Fruit fly (Drosophila melanogaster) whole organism, embryonic: ENCODE measurements around the gene Usp16-45.

Experiments
- Abd-B ChIP-seq: fragments of 200-800 bp; sonication (Bioruptor generic); optimal IDR thresholded peaks from 2 replicates; lab custom pipeline; 2018; ENCODE audit warnings: missing biosample characterization, mild to moderate bottlenecking, missing genetic modification characterization, moderate library complexity
- Ada2b ChIP-seq: fragments of 200-800 bp; sonication (Bioruptor generic); IDR thresholded peaks from 2 replicates; pipeline ENCODE4 v1.3.6; 2022; ENCODE audit warnings: missing biosample characterization, missing genetic modification characterization
- BEAF-32 ChIP-seq: fragments of 200-800 bp; sonication (Bioruptor generic); optimal IDR thresholded peaks from 3 replicates; lab custom pipeline; 2017; ENCODE audit warnings: missing biosample characterization, missing genetic modification characterization, mild to moderate bottlenecking, moderate library complexity, missing genetic modification reagents
- CG10321 ChIP-seq: fragments of 200-800 bp; sonication (Bioruptor generic); IDR thresholded peaks from 2 replicates; pipeline ENCODE4 v1.3.6; 2022; ENCODE audit warnings: missing biosample characterization, missing genetic modification characterization
- CG10431 ChIP-seq: fragments of 200-800 bp; sonication (Bioruptor generic); optimal IDR thresholded peaks from 3 replicates; lab custom pipeline; 2018; ENCODE audit warnings: missing biosample characterization, mild to moderate bottlenecking, missing genetic modification characterization
- CG11247 ChIP-seq: fragments of 200-800 bp; sonication (Bioruptor generic); IDR thresholded peaks from 2 replicates; pipeline ENCODE4 v1.3.6; 2022; ENCODE audit warnings: missing biosample characterization, missing genetic modification characterization
- CG13624 ChIP-seq: fragments of 200-800 bp; sonication (Bioruptor generic); optimal IDR thresholded peaks from 2 replicates; lab custom pipeline; 2016; ENCODE audit warnings: missing biosample characterization, missing genetic modification characterization
- CG15696 ChIP-seq: fragments of 200-800 bp; sonication (Bioruptor generic); optimal IDR thresholded peaks from 2 replicates; lab custom pipeline; 2019; ENCODE audit warnings: missing biosample characterization, mild to moderate bottlenecking, missing genetic modification characterization, moderate library complexity
- CG16815 ChIP-seq: fragments of 200-800 bp; sonication (Bioruptor generic); optimal IDR thresholded peaks from 3 replicates; lab custom pipeline; 2017; ENCODE audit warnings: missing biosample characterization, mild to moderate bottlenecking, missing genetic modification characterization
- CG18599 ChIP-seq: fragments of 200-800 bp; sonication (Bioruptor generic); optimal IDR thresholded peaks from 3 replicates; lab custom pipeline; 2017; ENCODE audit warnings: missing biosample characterization, missing genetic modification characterization, mild to moderate bottlenecking, moderate library complexity, missing genetic modification reagents
- CG3281 ChIP-seq: fragments of 200-800 bp; sonication (Bioruptor generic); optimal IDR thresholded peaks from 3 replicates; lab custom pipeline; 2017; ENCODE audit warnings: missing biosample characterization, mild to moderate bottlenecking, missing genetic modification characterization
- CG34422 ChIP-seq: fragments of 200-800 bp; sonication (Bioruptor generic); IDR thresholded peaks from 3 replicates; pipeline ENCODE4 v1.3.6; 2022; ENCODE audit warnings: missing biosample characterization, missing genetic modification characterization
- CG42726 ChIP-seq: fragments of 200-800 bp; sonication (Bioruptor generic); IDR thresholded peaks from 2 replicates; pipeline ENCODE4 v1.3.6; 2022; ENCODE audit warnings: missing biosample characterization, missing genetic modification characterization; ENCODE audit not compliant: partially characterized antibody
- CG4424 ChIP-seq: fragments of 200-800 bp; sonication (Bioruptor generic); optimal IDR thresholded peaks from 3 replicates; lab custom pipeline; 2016; ENCODE audit warnings: missing biosample characterization, missing genetic modification characterization
- CG5953 ChIP-seq: fragments of 200-800 bp; sonication (Bioruptor generic); IDR thresholded peaks from 2 replicates; pipeline ENCODE4 v1.3.6; 2022; ENCODE audit warnings: missing biosample characterization, missing genetic modification characterization
- CG6854 ChIP-seq: fragments of 200-800 bp; sonication (Bioruptor generic); optimal IDR thresholded peaks from 3 replicates; lab custom pipeline; 2017; ENCODE audit warnings: missing biosample characterization, mild to moderate bottlenecking, missing genetic modification characterization
- CG7745 ChIP-seq: fragments of 200-800 bp; sonication (Bioruptor generic); optimal IDR thresholded peaks from 2 replicates; lab custom pipeline; 2018; ENCODE audit warnings: missing biosample characterization, mild to moderate bottlenecking, missing genetic modification characterization, moderate library complexity
- CG9727 ChIP-seq: fragments of 200-800 bp; sonication (Bioruptor generic); optimal IDR thresholded peaks from 3 replicates; lab custom pipeline; 2017; ENCODE audit warnings: missing biosample characterization, mild to moderate bottlenecking, missing genetic modification characterization
- Doc2 ChIP-seq: fragments of 200-800 bp; sonication (Bioruptor generic); IDR thresholded peaks from 2 replicates; pipeline ENCODE4 v1.3.6; 2022; ENCODE audit warnings: missing biosample characterization, missing genetic modification characterization
- E2f2 ChIP-seq: fragments of 200-800 bp; sonication (Bioruptor generic); IDR thresholded peaks from 2 replicates; pipeline ENCODE4 v1.3.6; 2022; ENCODE audit warnings: missing biosample characterization, missing genetic modification characterization
- Meics ChIP-seq: fragments of 200-800 bp; sonication (Bioruptor generic); optimal IDR thresholded peaks from 2 replicates; lab custom pipeline; 2017; ENCODE audit warnings: missing biosample characterization, mild to moderate bottlenecking, missing genetic modification characterization
- NK7.1 ChIP-seq: fragments of 200-800 bp; sonication (Bioruptor generic); optimal IDR thresholded peaks from 3 replicates; lab custom pipeline; 2016; ENCODE audit warnings: missing biosample characterization, missing genetic modification characterization
- Pdp1 ChIP-seq, 2 experiments: fragments of 200-800 bp; sonication (Bioruptor generic); optimal IDR thresholded peaks; 3 replicates each; lab custom pipeline; 2016; ENCODE audit warnings: missing biosample characterization in 2 of 2, missing genetic modification characterization in 2 of 2, mild to moderate bottlenecking in 1 of 2, moderate library complexity in 1 of 2
- Stat92E ChIP-seq, 3 experiments: fragments of >200 bp in 2 of 3; fragments of 200-800 bp in 1 of 3; sonication (Bioruptor generic) in 1 of 3; optimal IDR thresholded peaks; 2 replicates each; lab custom pipeline; 2017 to 2019; ENCODE audit warnings: missing biosample characterization in 3 of 3, missing genetic modification characterization in 3 of 3, mild to moderate bottlenecking in 1 of 3, moderate library complexity in 1 of 3
- Trl ChIP-seq, 3 experiments: fragments of >200 bp in 2 of 3; fragments of 200-800 bp in 1 of 3; sonication (Bioruptor generic) in 1 of 3; optimal IDR thresholded peaks; 2 replicates in 1 of 3; 3 replicates in 2 of 3; lab custom pipeline; 2016 to 2017; ENCODE audit warnings: missing biosample characterization in 1 of 3, missing genetic modification characterization in 1 of 3
- YL-1 ChIP-seq: fragments of 200-800 bp; sonication (Bioruptor generic); optimal IDR thresholded peaks from 3 replicates; lab custom pipeline; 2017; ENCODE audit warnings: missing biosample characterization, mild to moderate bottlenecking, missing genetic modification characterization
- ara ChIP-seq: fragments of 200-800 bp; sonication (Bioruptor generic); IDR thresholded peaks from 2 replicates; pipeline ENCODE4 v1.3.6; 2022; ENCODE audit warnings: missing biosample characterization, missing genetic modification characterization
- az2 ChIP-seq: fragments of 200-800 bp; sonication (Bioruptor generic); optimal IDR thresholded peaks from 3 replicates; lab custom pipeline; 2016; ENCODE audit warnings: missing biosample characterization, missing genetic modification characterization
- cg ChIP-seq: fragments of 200-800 bp; sonication (Bioruptor generic); optimal IDR thresholded peaks from 3 replicates; lab custom pipeline; 2019; ENCODE audit warnings: missing biosample characterization, mild to moderate bottlenecking, missing genetic modification characterization, moderate library complexity
- chm ChIP-seq: fragments of 200-800 bp; sonication (Bioruptor generic); IDR thresholded peaks from 2 replicates; pipeline ENCODE4 v1.3.6; 2022; ENCODE audit warnings: missing biosample characterization, missing genetic modification characterization
- exex ChIP-seq: fragments of 200-800 bp; sonication (Bioruptor generic); optimal IDR thresholded peaks from 4 replicates; lab custom pipeline; 2018; ENCODE audit warnings: missing biosample characterization, mild to moderate bottlenecking, missing genetic modification characterization, moderate library complexity
- fd96Cb ChIP-seq: fragments of 200-800 bp; sonication (Bioruptor generic); optimal IDR thresholded peaks from 2 replicates; lab custom pipeline; 2018; ENCODE audit warnings: missing biosample characterization, mild to moderate bottlenecking, missing genetic modification characterization, moderate library complexity
- grau ChIP-seq: fragments of 200-800 bp; optimal IDR thresholded peaks from 3 replicates; lab custom pipeline; 2019; ENCODE audit warnings: missing biosample characterization, mild to moderate bottlenecking, missing genetic modification characterization, moderate library complexity
- ken ChIP-seq: fragments of 200-800 bp; sonication (Bioruptor generic); IDR thresholded peaks from 3 replicates; pipeline ENCODE4 v1.3.6; 2022; ENCODE audit warnings: missing biosample characterization, missing genetic modification characterization
- knrl ChIP-seq: fragments of 200-800 bp; sonication (Bioruptor generic); IDR thresholded peaks from 3 replicates; pipeline ENCODE4 v1.3.6; 2022; ENCODE audit warnings: missing biosample characterization, missing genetic modification characterization; ENCODE audit not compliant: partially characterized antibody
- lola ChIP-seq, 3 experiments: fragments of >200 bp in 2 of 3; fragments of 200-800 bp in 1 of 3; sonication (Bioruptor generic) in 1 of 3; optimal IDR thresholded peaks; 2 replicates each; lab custom pipeline; 2017 to 2019; ENCODE audit warnings: missing biosample characterization in 3 of 3, missing genetic modification characterization in 3 of 3, mild to moderate bottlenecking in 1 of 3, moderate library complexity in 1 of 3
- nerfin-2 ChIP-seq: fragments of 200-800 bp; sonication (Bioruptor generic); IDR thresholded peaks from 2 replicates; pipeline ENCODE4 v1.3.6; 2022; ENCODE audit warnings: missing biosample characterization, missing genetic modification characterization; ENCODE audit not compliant: partially characterized antibody
- nmo ChIP-seq: fragments of 200-800 bp; sonication (Bioruptor generic); optimal IDR thresholded peaks from 2 replicates; lab custom pipeline; 2018; ENCODE audit warnings: missing biosample characterization, mild to moderate bottlenecking, missing genetic modification characterization, moderate library complexity
- sna ChIP-seq: fragments of 200-800 bp; sonication (Bioruptor generic); IDR thresholded peaks from 2 replicates; pipeline ENCODE4 v1.3.6; 2022; ENCODE audit warnings: missing biosample characterization, missing genetic modification characterization; ENCODE audit not compliant: partially characterized antibody
- so ChIP-seq: fragments of 200-800 bp; sonication (Bioruptor generic); IDR thresholded peaks from 3 replicates; pipeline ENCODE4 v1.3.6; 2022; ENCODE audit warnings: missing biosample characterization, missing genetic modification characterization
- sug ChIP-seq: fragments of 200-800 bp; optimal IDR thresholded peaks from 2 replicates; lab custom pipeline; 2019; ENCODE audit warnings: missing biosample characterization, mild to moderate bottlenecking, missing genetic modification characterization, moderate library complexity
- trem ChIP-seq: fragments of 200-800 bp; optimal IDR thresholded peaks from 3 replicates; lab custom pipeline; 2019; ENCODE audit warnings: missing biosample characterization, mild to moderate bottlenecking, missing genetic modification characterization, moderate library complexity
- vnd ChIP-seq: fragments of 200-800 bp; sonication (Bioruptor generic); IDR thresholded peaks from 3 replicates; pipeline ENCODE4 v1.3.6; 2022; ENCODE audit warnings: missing biosample characterization, missing genetic modification characterization; ENCODE audit not compliant: partially characterized antibody
- vvl ChIP-seq: fragments of 200-800 bp; sonication (Bioruptor generic); IDR thresholded peaks from 2 replicates; pipeline ENCODE4 v1.3.6; 2022; ENCODE audit warnings: missing biosample characterization, missing genetic modification characterization
- zen ChIP-seq: fragments of 200-800 bp; sonication (Bioruptor generic); optimal IDR thresholded peaks from 3 replicates; lab custom pipeline; 2018; ENCODE audit warnings: missing biosample characterization, mild to moderate bottlenecking, missing genetic modification characterization, moderate library complexity

Usp16-45 gene

DNA sequence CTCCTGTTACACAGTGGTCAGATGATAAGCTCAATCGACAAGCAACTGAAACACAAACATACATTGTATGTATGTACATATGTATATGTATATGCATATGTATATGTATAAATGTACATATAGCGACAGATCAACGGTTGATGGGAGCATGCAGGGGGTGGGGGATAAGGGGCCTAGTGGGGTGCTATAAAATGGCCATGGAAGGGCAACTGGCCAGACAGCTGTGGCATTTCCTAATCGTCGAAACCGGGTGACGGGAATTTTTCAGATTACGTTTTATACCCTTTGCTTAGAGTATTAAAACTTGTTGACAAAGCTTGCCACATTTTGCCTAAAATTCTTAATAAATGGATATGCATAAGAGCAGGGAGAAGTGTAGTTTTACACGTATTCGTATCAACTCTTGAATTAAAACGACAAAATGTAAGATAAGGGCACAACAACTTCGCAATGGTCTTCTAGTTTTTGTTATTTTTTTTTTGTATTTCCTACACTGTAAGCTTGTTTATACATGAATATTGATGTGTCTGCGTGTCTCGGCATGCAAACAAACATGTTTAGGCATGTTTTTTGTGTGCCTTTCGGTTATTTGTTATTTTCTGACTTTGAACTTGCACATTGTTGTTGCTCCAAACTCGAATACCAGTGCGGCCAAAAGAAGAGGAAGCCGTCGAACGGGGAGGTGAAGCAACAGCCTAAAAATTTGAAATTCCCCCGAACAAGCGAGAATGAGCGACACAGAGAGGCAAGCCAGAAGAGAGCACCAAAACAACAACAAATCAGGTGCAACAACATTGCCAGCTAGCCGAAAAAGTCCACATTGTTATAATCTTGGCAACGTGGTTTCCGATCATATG is 2.1 kb upstream of the Usp16-45 start (continued):
- TF ChIP-seq CG42726 (GFP tag; lab: Robert Waterston, UW) (no peak), NK7.1 (peak; percentile 20), grau (tag; lab: Kevin White, UChicago) (peak; percentile 64), nerfin-2 (GFP tag; lab: Robert Waterston, UW) (no peak), Doc2 (GFP tag; lab: Robert Waterston, UW) (no peak), vnd (GFP tag; lab: Robert Waterston, UW) (no peak), chm (peak; percentile 71), Stat92E (GFP tag; optimal IDR thresholded peaks at IDR 0.05; lab: Kevin White, UChicago) (no peak), CG13624 (GFP tag; lab: Kevin White, UChicago) (peak; percentile 54), CG10431 (GFP tag; lab: Kevin White, UChicago) (no peak), sna (GFP tag; lab: Robert Waterston, UW) (no peak), Pdp1 (GFP tag; optimal IDR thresholded peaks at IDR 0.05; lab: Kevin White, UChicago) (peak; percentile 31 to 65), vvl (peak; percentile 92), CG11247 (GFP tag; lab: Robert Waterston, UW) (peak; percentile 67; the same call in 1 of the 2 replicates), CG7745 (tag; lab: Kevin White, UChicago) (no peak)

DNA sequence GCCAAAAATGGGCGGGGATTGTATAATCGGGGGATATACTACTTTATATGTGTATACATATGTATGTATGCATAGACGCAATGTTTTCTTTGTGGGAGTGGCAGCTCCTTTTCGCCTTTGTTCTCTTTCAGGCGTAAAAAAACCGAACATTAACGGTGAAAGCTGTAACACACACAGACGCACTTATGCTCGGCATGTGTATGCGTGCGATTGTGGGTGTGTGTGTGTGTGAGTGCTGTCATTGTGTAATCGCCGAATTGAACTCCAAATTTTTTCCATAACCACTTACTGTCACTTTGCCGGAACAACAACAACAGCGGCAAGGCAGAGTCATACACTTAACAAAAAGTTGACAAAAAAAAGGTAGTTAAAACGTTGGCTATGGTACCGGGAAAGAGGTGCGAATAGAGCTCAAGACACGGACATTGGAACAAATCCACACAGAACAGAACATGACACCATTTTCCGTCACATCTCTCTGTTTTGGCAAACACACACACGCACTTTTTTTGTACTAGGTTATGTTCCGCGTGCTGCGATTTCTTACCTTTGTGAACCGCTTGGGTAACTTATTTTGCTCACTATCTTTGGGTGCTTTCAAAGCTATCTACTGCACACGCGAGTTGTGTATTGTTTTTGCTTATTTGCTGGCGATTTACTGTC is 1.3 kb upstream of the Usp16-45 start:
- TF ChIP-seq cg (GFP tag; lab: Kevin White, UChicago) (peak; percentile 81), BEAF-32 (GFP tag; lab: Kevin White, UChicago) (no peak), CG5953 (GFP tag; lab: Robert Waterston, UW) (no peak), zen (no peak), sug (tag; lab: Kevin White, UChicago) (no peak), lola (GFP tag; optimal IDR thresholded peaks at IDR 0.05; lab: Kevin White, UChicago) (no peak), E2f2 (no peak), Pdp1 (GFP tag; optimal IDR thresholded peaks at IDR 0.05; lab: Kevin White, UChicago) (peak in 1 of 2 experiments; percentile 96), nmo (no peak), CG16815 (GFP tag; lab: Kevin White, UChicago) (no peak), CG6854 (GFP tag; lab: Kevin White, UChicago) (no peak), CG34422 (GFP tag; lab: Robert Waterston, UW) (peak; percentile 55; the same call in 1 of the 3 replicates), CG9727 (GFP tag; lab: Kevin White, UChicago) (no peak), CG18599 (GFP tag; lab: Kevin White, UChicago) (no peak), ara (GFP tag; lab: Robert Waterston, UW) (no peak), CG10321 (no peak), trem (tag; lab: Kevin White, UChicago) (no peak), CG3281 (GFP tag; lab: Kevin White, UChicago) (no peak), Trl (optimal IDR thresholded peaks at IDR 0.05; lab: Kevin White, UChicago) (peak in 1 of 2 experiments; percentile 42), Trl (GFP tag; optimal IDR thresholded peaks at IDR 0.05; lab: Kevin White, UChicago) (no peak), Ada2b (GFP tag; lab: Robert Waterston, UW) (no peak), Abd-B (GFP tag; lab: Kevin White, UChicago) (no peak), fd96Cb (tag; lab: Kevin White, UChicago) (no peak), az2 (GFP tag; lab: Kevin White, UChicago) (no peak), knrl (GFP tag; lab: Robert Waterston, UW) (no peak), CG15696 (no peak), Meics (no peak), so (no peak; the same call in 2 of the 3 replicates), YL-1 (peak; percentile 56), ken (GFP tag; lab: Robert Waterston, UW) (no peak), CG4424 (GFP tag; lab: Kevin White, UChicago) (no peak), exex (tag; lab: Kevin White, UChicago) (no peak)
